Worm (Caenorhabditis elegans): ENCODE data around the gene Y53F4B.9.

ce11 chrII:15005118-15005517 is 5.1 kb downstream of the Y53F4B.9 start:
- no peak for TF ChIP-seq lin-11 (tag; optimal IDR thresholded peaks at IDR 0.05)
- no peak for TF ChIP-seq mec-3 (tag; optimal IDR thresholded peaks at IDR 0.05; ENCODE audit: borderline replicate concordance)
- no peak for TF ChIP-seq che-1 (tag; optimal IDR thresholded peaks at IDR 0.05)
- TF ChIP-seq ama-1 (optimal IDR thresholded peaks at IDR 0.05): no peak
- TF ChIP-seq pros-1 (tag; optimal IDR thresholded peaks at IDR 0.05): no peak
- no peak for TF ChIP-seq nfya-1 (tag; optimal IDR thresholded peaks at IDR 0.05)
- TF ChIP-seq rnt-1 (tag; optimal IDR thresholded peaks at IDR 0.05): no peak
- TF ChIP-seq unc-86 (tag; optimal IDR thresholded peaks at IDR 0.05): no peak
- TF ChIP-seq Y22D7AL.16 (tag; optimal IDR thresholded peaks at IDR 0.05): no peak
- no peak for TF ChIP-seq K09A11.1 (tag; optimal IDR thresholded peaks at IDR 0.05; ENCODE audit: insufficient read depth)
- TF ChIP-seq tbx-2 (tag; optimal IDR thresholded peaks at IDR 0.05): no peak
